Worm (Caenorhabditis elegans): ENCODE data around the gene srab-23.
A peak's percentile ranks its signal among the peaks of the same experiment; 100 is the strongest.

The srab-23 gene

DNA sequence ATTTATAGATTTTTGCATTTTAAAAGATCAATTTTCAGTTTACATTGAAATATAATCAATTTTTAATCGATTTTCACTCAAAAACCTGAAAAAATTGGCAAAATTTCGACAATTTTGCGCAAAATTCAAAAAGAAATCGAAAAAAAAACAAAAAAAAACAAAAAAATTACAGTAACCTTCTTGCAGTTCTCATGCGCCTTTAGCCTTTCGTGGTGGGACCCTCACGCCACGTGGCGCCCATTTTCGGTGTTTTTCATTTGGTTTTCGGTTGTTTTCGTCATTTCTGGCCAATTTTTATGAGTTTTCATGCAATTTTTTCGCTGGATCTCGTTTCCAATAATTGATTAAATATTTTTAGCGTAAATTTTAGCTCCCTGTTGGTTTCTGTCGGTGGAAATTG, 32.0 kb upstream of the srab-23 start (continued):
- TF ChIP-seq F10E7.11 (tag; optimal IDR thresholded peaks at IDR 0.05), result no peak
- TF ChIP-seq sea-2 (GFP tag; IDR thresholded peaks at IDR 0.05), result no peak
- TF ChIP-seq F23B12.7 (tag; optimal IDR thresholded peaks at IDR 0.05; ENCODE audit: insufficient read depth), result no peak
- TF ChIP-seq him-1 (tag; optimal IDR thresholded peaks at IDR 0.05), result no peak
- no peak for TF ChIP-seq ceh-27 (GFP tag; optimal IDR thresholded peaks at IDR 0.05)
- no peak for TF ChIP-seq akir-1 (GFP tag; optimal IDR thresholded peaks at IDR 0.05)
- TF ChIP-seq lsy-27 (tag; optimal IDR thresholded peaks at IDR 0.05; ENCODE audit: borderline replicate concordance, insufficient read depth), result no peak
- no peak for TF ChIP-seq K11D2.4 (GFP tag; IDR thresholded peaks at IDR 0.05)
- no peak for TF ChIP-seq K12H6.12 (tag; optimal IDR thresholded peaks at IDR 0.05)
- no peak for TF ChIP-seq ets-4 (GFP tag; optimal IDR thresholded peaks at IDR 0.05)
- TF ChIP-seq ztf-6 (GFP tag; IDR thresholded peaks at IDR 0.05), result no peak

DNA sequence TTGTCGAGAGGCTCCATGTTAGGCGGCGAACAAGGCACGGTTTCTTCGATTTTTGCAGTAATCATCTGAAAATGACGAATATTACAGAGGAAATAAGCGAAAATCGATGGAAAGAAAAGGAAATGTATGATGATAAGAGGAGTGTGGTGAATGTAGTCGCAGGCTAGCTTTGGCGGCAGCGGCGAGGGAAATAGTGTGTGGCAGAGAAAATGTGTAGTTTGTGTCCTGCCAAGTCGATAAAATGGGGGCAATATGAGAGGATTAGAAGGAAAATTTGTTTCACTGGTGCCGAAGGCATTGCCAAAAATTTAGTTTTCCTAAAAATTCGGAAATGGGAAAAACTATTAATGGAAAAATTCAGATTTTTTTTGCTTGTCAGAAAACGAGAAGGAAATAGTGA, 31.3 kb upstream of the srab-23 start, which contains the start of gene nhr-86:
nhr-86 (minus strand) TSS at position 71 of the 400 bp plus-strand sequence.
- TF ChIP-seq F52B5.7 (tag; optimal IDR thresholded peaks at IDR 0.05), result no peak
- no peak for TF ChIP-seq cebp-1 (GFP tag; IDR thresholded peaks at IDR 0.05)
- peak; percentile 15 for TF ChIP-seq cebp-1 (tag; optimal IDR thresholded peaks at IDR 0.05)
- TF ChIP-seq ztf-28 (GFP tag; IDR thresholded peaks at IDR 0.05), result no peak
- TF ChIP-seq bed-1 (GFP tag; IDR thresholded peaks at IDR 0.05), result no peak
- TF ChIP-seq lag-1 (GFP tag; IDR thresholded peaks at IDR 0.05), result no peak
- no peak for TF ChIP-seq xnd-1 (tag; optimal IDR thresholded peaks at IDR 0.05)
- no peak for TF ChIP-seq lin-35 (GFP tag; optimal IDR thresholded peaks at IDR 0.05)
- no peak for TF ChIP-seq mxl-1 (tag; optimal IDR thresholded peaks at IDR 0.05)
- no peak for TF ChIP-seq ztf-6 (GFP tag; IDR thresholded peaks at IDR 0.05)
- no peak for TF ChIP-seq madf-6 (GFP tag; IDR thresholded peaks at IDR 0.05)
- no peak for TF ChIP-seq let-526 (GFP tag; IDR thresholded peaks at IDR 0.05)
- no peak for TF ChIP-seq C06A6.2 (GFP tag; conservative IDR thresholded peaks at IDR 0.05)
- TF ChIP-seq hlh-26 (GFP tag; conservative IDR thresholded peaks at IDR 0.05), result no peak
- TF ChIP-seq T07F8.4 (tag; optimal IDR thresholded peaks at IDR 0.05), result no peak
- TF ChIP-seq attf-6 (GFP tag; IDR thresholded peaks at IDR 0.05), result no peak
- no peak for TF ChIP-seq akir-1 (GFP tag; optimal IDR thresholded peaks at IDR 0.05)
- no peak for TF ChIP-seq Y56A3A.18 (GFP tag; IDR thresholded peaks at IDR 0.05)
- TF ChIP-seq nhr-80 (tag; optimal IDR thresholded peaks at IDR 0.05), result peak; percentile 19
- no peak for TF ChIP-seq aptf-2 (GFP tag; conservative IDR thresholded peaks at IDR 0.05)
- no peak for TF ChIP-seq snpc-3.4 (tag; optimal IDR thresholded peaks at IDR 0.05)
- no peak for TF ChIP-seq gei-17 (GFP tag; optimal IDR thresholded peaks at IDR 0.05)
- no peak for TF ChIP-seq nfya-1 (tag; optimal IDR thresholded peaks at IDR 0.05; ENCODE audit: borderline replicate concordance, insufficient read depth)
- no peak for TF ChIP-seq dpl-1 (GFP tag; optimal IDR thresholded peaks at IDR 0.05)
- peak; percentile 45; the same call in 1 of the 2 replicates for TF ChIP-seq hmg-1.2 (GFP tag; IDR thresholded peaks at IDR 0.05)
- TF ChIP-seq sdz-38 (tag; optimal IDR thresholded peaks at IDR 0.05), result no peak
- TF ChIP-seq lin-54 (GFP tag; optimal IDR thresholded peaks at IDR 0.05), result no peak

DNA sequence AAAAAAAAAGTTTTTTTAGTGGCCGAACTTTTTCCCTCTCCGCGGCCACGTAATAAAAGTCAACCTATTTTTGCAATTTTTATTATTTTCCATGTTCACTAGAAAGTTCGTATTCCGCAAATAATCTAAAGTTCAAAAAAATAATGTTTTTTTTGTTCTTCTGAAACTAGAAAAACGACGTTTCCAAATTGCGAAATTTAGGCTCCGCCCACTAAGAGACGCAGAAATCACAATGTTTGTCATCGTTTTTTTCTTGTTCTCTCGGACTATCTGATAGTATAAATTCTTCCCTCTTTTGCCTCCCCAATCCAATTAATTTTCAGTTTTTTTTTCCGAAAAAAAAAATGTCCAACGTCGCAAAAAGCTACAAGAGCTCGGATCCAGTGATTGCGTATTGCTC, 21.9 kb upstream of the srab-23 start, which contains the start of gene comt-3:
comt-3 (plus strand) TSS at position 214 of the 400 bp plus-strand sequence.
- TF ChIP-seq cebp-1 (GFP tag; IDR thresholded peaks at IDR 0.05) (peak; percentile 79; the same call in 1 of the 2 replicates), cebp-1 (tag; optimal IDR thresholded peaks at IDR 0.05) (peak; percentile 89), lsy-27 (tag; optimal IDR thresholded peaks at IDR 0.05; ENCODE audit: borderline replicate concordance, insufficient read depth) (no peak)

Measured in whole organism, young adult.